Fruit fly (Drosophila melanogaster) whole organism, embryonic: ENCODE measurements around the gene Bap60.
A peak's percentile ranks its signal among the peaks of the same experiment; 100 is the strongest.

ENCODE experiments used
- Abd-B ChIP-seq: fragments of 200-800 bp; sonication (Bioruptor generic); optimal IDR thresholded peaks from 2 replicates; lab custom pipeline; 2018; ENCODE audit warnings: missing biosample characterization, mild to moderate bottlenecking, missing genetic modification characterization, moderate library complexity
- Asciz ChIP-seq: fragments of 200-800 bp; sonication (Bioruptor generic); optimal IDR thresholded peaks from 2 replicates; lab custom pipeline; 2017; ENCODE audit warnings: missing biosample characterization, mild to moderate bottlenecking, missing genetic modification characterization, missing genetic modification reagents
- B-H2 ChIP-seq: fragments of 200-800 bp; sonication (Bioruptor generic); optimal IDR thresholded peaks from 2 replicates; lab custom pipeline; 2018; ENCODE audit warnings: missing biosample characterization, mild to moderate bottlenecking, missing genetic modification characterization
- BEAF-32 ChIP-seq: fragments of 200-800 bp; sonication (Bioruptor generic); optimal IDR thresholded peaks from 3 replicates; lab custom pipeline; 2017; ENCODE audit warnings: missing biosample characterization, missing genetic modification characterization, mild to moderate bottlenecking, moderate library complexity, missing genetic modification reagents
- Bdp1 ChIP-seq: fragments of 200-800 bp; sonication (Bioruptor generic); optimal IDR thresholded peaks from 3 replicates; lab custom pipeline; 2016; ENCODE audit warnings: missing biosample characterization, missing genetic modification characterization
- Blimp-1 ChIP-seq: fragments of 200-800 bp; sonication (Bioruptor generic); optimal IDR thresholded peaks from 3 replicates; lab custom pipeline; 2018; ENCODE audit warnings: missing biosample characterization, missing genetic modification characterization, mild to moderate bottlenecking, moderate library complexity, missing genetic modification reagents
- CG10431 ChIP-seq: fragments of 200-800 bp; sonication (Bioruptor generic); optimal IDR thresholded peaks from 3 replicates; lab custom pipeline; 2018; ENCODE audit warnings: missing biosample characterization, mild to moderate bottlenecking, missing genetic modification characterization
- CG10979 ChIP-seq: fragments of 200-800 bp; sonication (Bioruptor generic); optimal IDR thresholded peaks from 2 replicates; lab custom pipeline; 2018; ENCODE audit warnings: missing biosample characterization, mild to moderate bottlenecking, missing genetic modification characterization, moderate library complexity
- CG11247 ChIP-seq: fragments of 200-800 bp; sonication (Bioruptor generic); IDR thresholded peaks from 2 replicates; pipeline ENCODE4 v1.3.6; 2022; ENCODE audit warnings: missing biosample characterization, missing genetic modification characterization
- CG11723 ChIP-seq: fragments of 200-800 bp; sonication (Bioruptor generic); optimal IDR thresholded peaks from 2 replicates; lab custom pipeline; 2017; ENCODE audit warnings: missing biosample characterization, mild to moderate bottlenecking, missing genetic modification characterization
- CG12659 ChIP-seq: fragments of 200-800 bp; sonication (Bioruptor generic); optimal IDR thresholded peaks from 3 replicates; lab custom pipeline; 2017; ENCODE audit warnings: mild to moderate bottlenecking, missing biosample characterization, missing genetic modification reagents, missing genetic modification characterization
- CG12942 ChIP-seq: fragments of 200-800 bp; sonication (Bioruptor generic); optimal IDR thresholded peaks from 3 replicates; lab custom pipeline; 2016; ENCODE audit warnings: missing biosample characterization, missing genetic modification characterization
- CG13287 ChIP-seq: fragments of 200-800 bp; sonication (Bioruptor generic); IDR thresholded peaks from 2 replicates; pipeline ENCODE4 v1.3.6; 2022; ENCODE audit warnings: missing biosample characterization, missing genetic modification characterization; ENCODE audit not compliant: partially characterized antibody
- CG14441 ChIP-seq: fragments of 200-800 bp; sonication (Bioruptor generic); IDR thresholded peaks from 2 replicates; pipeline ENCODE4 v1.3.6; 2022; ENCODE audit warnings: missing biosample characterization, missing genetic modification characterization
- CG15073 ChIP-seq: fragments of 200-800 bp; sonication (Bioruptor generic); optimal IDR thresholded peaks from 2 replicates; lab custom pipeline; 2016; ENCODE audit warnings: missing biosample characterization, missing genetic modification characterization
- CG1603 ChIP-seq: fragments of 200-800 bp; sonication (Bioruptor generic); optimal IDR thresholded peaks from 2 replicates; lab custom pipeline; 2019; ENCODE audit warnings: missing biosample characterization, mild to moderate bottlenecking, missing genetic modification characterization, moderate library complexity
- CG16815 ChIP-seq: fragments of 200-800 bp; sonication (Bioruptor generic); optimal IDR thresholded peaks from 3 replicates; lab custom pipeline; 2017; ENCODE audit warnings: missing biosample characterization, mild to moderate bottlenecking, missing genetic modification characterization
- CG3407 ChIP-seq: fragments of 200-800 bp; sonication (Bioruptor generic); optimal IDR thresholded peaks from 2 replicates; lab custom pipeline; 2018; ENCODE audit warnings: missing biosample characterization, mild to moderate bottlenecking, missing genetic modification characterization
- CG4424 ChIP-seq: fragments of 200-800 bp; sonication (Bioruptor generic); optimal IDR thresholded peaks from 3 replicates; lab custom pipeline; 2016; ENCODE audit warnings: missing biosample characterization, missing genetic modification characterization
- CG4820 ChIP-seq: fragments of 200-800 bp; sonication (Bioruptor generic); optimal IDR thresholded peaks from 3 replicates; lab custom pipeline; 2016; ENCODE audit warnings: missing biosample characterization, missing genetic modification characterization
- CG6175 ChIP-seq: fragments of 200-800 bp; sonication (Bioruptor generic); IDR thresholded peaks from 3 replicates; pipeline ENCODE4 v1.3.6; 2022; ENCODE audit warnings: missing biosample characterization, missing genetic modification characterization
- CG6854 ChIP-seq: fragments of 200-800 bp; sonication (Bioruptor generic); optimal IDR thresholded peaks from 3 replicates; lab custom pipeline; 2017; ENCODE audit warnings: missing biosample characterization, mild to moderate bottlenecking, missing genetic modification characterization
- CG7357 ChIP-seq: fragments of 200-800 bp; sonication (Bioruptor generic); IDR thresholded peaks from 3 replicates; pipeline ENCODE4 v1.3.6; 2022; ENCODE audit warnings: missing biosample characterization, missing genetic modification characterization
- CG7987 ChIP-seq: fragments of 200-800 bp; sonication (Bioruptor generic); optimal IDR thresholded peaks from 2 replicates; lab custom pipeline; 2018; ENCODE audit warnings: missing biosample characterization, mild to moderate bottlenecking, missing genetic modification characterization, moderate library complexity
- CG8765 ChIP-seq: fragments of 200-800 bp; sonication (Bioruptor generic); IDR thresholded peaks from 2 replicates; pipeline ENCODE4 v1.3.6; 2022; ENCODE audit warnings: missing biosample characterization, missing genetic modification characterization
- CG9609 ChIP-seq: fragments of 200-800 bp; sonication (Bioruptor generic); optimal IDR thresholded peaks from 3 replicates; lab custom pipeline; 2016; ENCODE audit warnings: missing biosample characterization, missing genetic modification characterization
- CG9817 ChIP-seq: fragments of 200-800 bp; sonication (Bioruptor generic); optimal IDR thresholded peaks from 2 replicates; lab custom pipeline; 2018; ENCODE audit warnings: missing biosample characterization, mild to moderate bottlenecking, missing genetic modification characterization, moderate library complexity
- Chrac-16 ChIP-seq: fragments of 200-800 bp; sonication (Bioruptor generic); optimal IDR thresholded peaks from 3 replicates; lab custom pipeline; 2016; ENCODE audit warnings: missing biosample characterization, missing genetic modification characterization
- Dp ChIP-seq: fragments of 200-800 bp; sonication (Bioruptor generic); optimal IDR thresholded peaks from 2 replicates; lab custom pipeline; 2018; ENCODE audit warnings: missing biosample characterization, mild to moderate bottlenecking, missing genetic modification characterization, moderate library complexity
- Dref ChIP-seq: fragments of 200-800 bp; sonication (Bioruptor generic); IDR thresholded peaks from 2 replicates; pipeline ENCODE4 v1.3.6; 2022; ENCODE audit warnings: missing biosample characterization, missing genetic modification characterization
- Eip74EF ChIP-seq, 2 experiments: fragments of 200-800 bp in 1 of 2; fragments of >200 bp in 1 of 2; sonication (Bioruptor generic) in 1 of 2; optimal IDR thresholded peaks; 2 replicates each; lab custom pipeline; 2017 to 2019; ENCODE audit warnings: missing biosample characterization in 2 of 2, missing genetic modification characterization in 2 of 2, mild to moderate bottlenecking in 1 of 2, moderate library complexity in 1 of 2
- Ets97D ChIP-seq: fragments of 200-800 bp; sonication (Bioruptor generic); optimal IDR thresholded peaks from 3 replicates; lab custom pipeline; 2016; ENCODE audit warnings: missing biosample characterization, missing genetic modification characterization
- GATAe ChIP-seq: fragments of 200-800 bp; sonication (Bioruptor generic); conservative IDR thresholded peaks from 2 replicates; pipeline ENCODE4 v1.3.6; 2022; ENCODE audit warnings: missing biosample characterization, missing genetic modification characterization
- H15 ChIP-seq: fragments of 200-800 bp; sonication (Bioruptor generic); IDR thresholded peaks from 3 replicates; pipeline ENCODE4 v1.3.6; 2022; ENCODE audit warnings: missing biosample characterization, missing genetic modification characterization
- Jarid2 ChIP-seq: fragments of 200-800 bp; sonication (Bioruptor generic); optimal IDR thresholded peaks from 3 replicates; lab custom pipeline; 2017; ENCODE audit warnings: mild to moderate bottlenecking, missing biosample characterization, missing genetic modification reagents, missing genetic modification characterization
- Meics ChIP-seq: fragments of 200-800 bp; sonication (Bioruptor generic); optimal IDR thresholded peaks from 2 replicates; lab custom pipeline; 2017; ENCODE audit warnings: missing biosample characterization, mild to moderate bottlenecking, missing genetic modification characterization
- NfI ChIP-seq: fragments of 200-800 bp; sonication (Bioruptor generic); optimal IDR thresholded peaks from 3 replicates; lab custom pipeline; 2018; ENCODE audit warnings: missing biosample characterization, mild to moderate bottlenecking, missing genetic modification characterization, moderate library complexity
- Pdp1 ChIP-seq, 2 experiments: fragments of 200-800 bp; sonication (Bioruptor generic); optimal IDR thresholded peaks; 3 replicates each; lab custom pipeline; 2016; ENCODE audit warnings: missing biosample characterization in 2 of 2, missing genetic modification characterization in 2 of 2, mild to moderate bottlenecking in 1 of 2, moderate library complexity in 1 of 2
- Sry-δ ChIP-seq: fragments of 200-800 bp; sonication (Bioruptor generic); optimal IDR thresholded peaks from 2 replicates; lab custom pipeline; 2016; ENCODE audit warnings: missing biosample characterization, missing genetic modification characterization
- al ChIP-seq: fragments of 200-800 bp; sonication (Bioruptor generic); IDR thresholded peaks from 2 replicates; pipeline ENCODE4 v1.3.6; 2022; ENCODE audit warnings: missing biosample characterization, missing genetic modification characterization
- esg ChIP-seq: fragments of 200-800 bp; sonication (Bioruptor generic); conservative IDR thresholded peaks from 2 replicates; pipeline ENCODE4 v1.3.6; 2022; ENCODE audit warnings: missing biosample characterization, missing genetic modification characterization
- ftz-f1 ChIP-seq: fragments of 200-800 bp; sonication (Bioruptor generic); optimal IDR thresholded peaks from 2 replicates; lab custom pipeline; 2016; ENCODE audit warnings: missing biosample characterization, missing genetic modification characterization
- hb ChIP-seq: fragments of 200-800 bp; sonication (Bioruptor generic); IDR thresholded peaks from 3 replicates; pipeline ENCODE4 v1.3.6; 2022; ENCODE audit warnings: missing biosample characterization, missing genetic modification characterization; ENCODE audit not compliant: partially characterized antibody
- ind ChIP-seq: fragments of 200-800 bp; sonication (Bioruptor generic); optimal IDR thresholded peaks from 3 replicates; lab custom pipeline; 2016; ENCODE audit warnings: missing biosample characterization, missing genetic modification characterization
- jigr1 ChIP-seq: fragments of 200-800 bp; sonication (Bioruptor generic); IDR thresholded peaks from 3 replicates; pipeline ENCODE4 v1.3.6; 2022; ENCODE audit warnings: missing biosample characterization, missing genetic modification characterization
- ken ChIP-seq: fragments of 200-800 bp; sonication (Bioruptor generic); IDR thresholded peaks from 3 replicates; pipeline ENCODE4 v1.3.6; 2022; ENCODE audit warnings: missing biosample characterization, missing genetic modification characterization
- nerfin-1 ChIP-seq: fragments of 200-800 bp; sonication (Bioruptor generic); optimal IDR thresholded peaks from 3 replicates; lab custom pipeline; 2019; ENCODE audit warnings: missing biosample characterization, mild to moderate bottlenecking, missing genetic modification characterization, moderate library complexity
- nmo ChIP-seq: fragments of 200-800 bp; sonication (Bioruptor generic); optimal IDR thresholded peaks from 2 replicates; lab custom pipeline; 2018; ENCODE audit warnings: missing biosample characterization, mild to moderate bottlenecking, missing genetic modification characterization, moderate library complexity
- ranshi ChIP-seq: fragments of 200-800 bp; sonication (Bioruptor generic); IDR thresholded peaks from 2 replicates; pipeline ENCODE4 v1.3.6; 2022; ENCODE audit warnings: missing biosample characterization, missing genetic modification characterization
- scrt ChIP-seq: fragments of 200-800 bp; sonication (Bioruptor generic); optimal IDR thresholded peaks from 2 replicates; lab custom pipeline; 2018; ENCODE audit warnings: missing biosample characterization, mild to moderate bottlenecking, missing genetic modification characterization, moderate library complexity
- usp ChIP-seq: fragments of >200 bp; optimal IDR thresholded peaks from 2 replicates; lab custom pipeline; 2017; ENCODE audit warnings: missing biosample characterization, missing genetic modification characterization

Bap60 gene

DNA sequence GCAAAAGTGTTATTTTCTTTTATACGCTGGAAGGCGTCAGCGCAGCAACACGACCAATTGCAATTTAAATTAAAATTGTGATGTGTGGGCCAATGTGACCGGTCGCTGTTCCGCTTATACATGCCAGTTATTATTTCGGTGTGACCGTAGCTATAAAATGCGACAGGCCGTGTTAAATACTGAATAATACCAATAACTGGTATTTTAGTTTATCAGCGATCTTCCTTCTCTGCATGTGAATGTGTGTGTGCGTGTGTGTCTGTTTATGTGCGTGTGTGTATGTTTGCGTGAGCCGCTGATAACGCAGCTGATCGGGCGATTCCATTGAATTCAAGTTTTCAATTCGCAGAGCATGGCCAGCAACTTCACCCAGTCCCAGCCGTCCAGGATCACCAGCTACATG, 30.6 kb downstream of the Bap60 start, which contains the start of the genes CG32638, CG15717 and MFS10 (continued):
- TF ChIP-seq CG12942 (GFP tag; lab: Kevin White, UChicago): no peak
- TF ChIP-seq Asciz (GFP tag; lab: Kevin White, UChicago): no peak
- TF ChIP-seq CG6175: no peak
- no peak for TF ChIP-seq CG3407 (GFP tag; lab: Kevin White, UChicago)
- no peak for TF ChIP-seq CG4424 (GFP tag; lab: Kevin White, UChicago)
- TF ChIP-seq ind (GFP tag; lab: Kevin White, UChicago): no peak
- TF ChIP-seq Chrac-16 (GFP tag; lab: Kevin White, UChicago): no peak
- TF ChIP-seq esg (GFP tag; lab: Robert Waterston, UW): no peak
- TF ChIP-seq Sry-δ: peak; percentile 53
- TF ChIP-seq scrt (GFP tag; lab: Kevin White, UChicago): peak; percentile 73
- TF ChIP-seq CG7357 (GFP tag; lab: Robert Waterston, UW): no peak
- no peak for TF ChIP-seq CG14441
- peak; percentile 85 for TF ChIP-seq CG1603 (tag; lab: Kevin White, UChicago)
- no peak for TF ChIP-seq CG11247
- peak; percentile 6 for TF ChIP-seq Abd-B (GFP tag; lab: Kevin White, UChicago)
- no peak for TF ChIP-seq CG6854 (GFP tag; lab: Kevin White, UChicago)
- TF ChIP-seq Dref (GFP tag; lab: Robert Waterston, UW): peak; percentile 47
- no peak for TF ChIP-seq CG15073 (GFP tag; lab: Kevin White, UChicago)
- no peak for TF ChIP-seq ken (GFP tag; lab: Robert Waterston, UW)
- TF ChIP-seq Eip74EF (GFP tag; optimal IDR thresholded peaks at IDR 0.05; lab: Kevin White, UChicago): no peak
- no peak for TF ChIP-seq ranshi (GFP tag; lab: Robert Waterston, UW)
- no peak for TF ChIP-seq Blimp-1 (GFP tag; lab: Kevin White, UChicago)
- peak; percentile 50 for TF ChIP-seq nmo (GFP tag; lab: Kevin White, UChicago)
- no peak for TF ChIP-seq al (GFP tag; lab: Robert Waterston, UW)
- no peak for TF ChIP-seq CG11723 (GFP tag; lab: Kevin White, UChicago)
- peak in 1 of 2 experiments; percentile 43 for TF ChIP-seq Pdp1 (GFP tag; optimal IDR thresholded peaks at IDR 0.05; lab: Kevin White, UChicago)
- TF ChIP-seq H15 (GFP tag; lab: Robert Waterston, UW): no peak
- peak; percentile 54 for TF ChIP-seq BEAF-32 (GFP tag; lab: Kevin White, UChicago)
- peak; percentile 85 for TF ChIP-seq Ets97D (GFP tag; lab: Kevin White, UChicago)
- TF ChIP-seq CG8765 (GFP tag; lab: Robert Waterston, UW): 0 out of 2 replicates have a peak, but pooled peaks have one; percentile 23
- TF ChIP-seq Meics (GFP tag; lab: Kevin White, UChicago): peak; percentile 3
- peak; percentile 62 for TF ChIP-seq Dp (GFP tag; lab: Kevin White, UChicago)
- TF ChIP-seq Jarid2: peak; percentile 73
- peak; percentile 64 for TF ChIP-seq ftz-f1 (GFP tag; lab: Kevin White, UChicago)
- peak; percentile 38 for TF ChIP-seq CG7987 (GFP tag; lab: Kevin White, UChicago)
- TF ChIP-seq CG4820 (GFP tag; lab: Kevin White, UChicago): no peak
- no peak for TF ChIP-seq jigr1
- TF ChIP-seq CG10979 (tag; lab: Kevin White, UChicago): no peak
- TF ChIP-seq CG9817 (tag; lab: Kevin White, UChicago): no peak
- TF ChIP-seq nerfin-1 (tag; lab: Kevin White, UChicago): peak; percentile 4
- TF ChIP-seq NfI (GFP tag; lab: Kevin White, UChicago): peak; percentile 27
- peak; percentile 86 for TF ChIP-seq CG12659
- TF ChIP-seq hb (GFP tag; lab: Robert Waterston, UW): no peak
- TF ChIP-seq CG13287 (GFP tag; lab: Robert Waterston, UW): peak; percentile 59
- TF ChIP-seq usp: no peak
- TF ChIP-seq CG10431 (GFP tag; lab: Kevin White, UChicago): no peak
- TF ChIP-seq CG9609 (GFP tag; lab: Kevin White, UChicago): no peak
- no peak for TF ChIP-seq B-H2 (GFP tag; lab: Kevin White, UChicago)
- TF ChIP-seq CG16815 (GFP tag; lab: Kevin White, UChicago): no peak
- TF ChIP-seq Bdp1: no peak
- peak; percentile 51; the same call in 1 of the 2 replicates for TF ChIP-seq GATAe (GFP tag; lab: Robert Waterston, UW)
